Worm (Caenorhabditis elegans) whole organism, L4 larva: ENCODE results near the gene T22D1.1.

Experiments
- F10B5.3 ChIP-seq: sonication (generic microtip); optimal IDR thresholded peaks from 2 replicates; lab custom pipeline; 2016; ENCODE audit warnings: mild to moderate bottlenecking, missing genetic modification characterization, missing compliant biosample characterization
- F49E8.2 ChIP-seq: sonication (generic microtip); optimal IDR thresholded peaks from 2 replicates; lab custom pipeline; 2016; ENCODE audit warnings: missing compliant biosample characterization, mild to moderate bottlenecking, missing genetic modification characterization, borderline replicate concordance
- T20F7.1 ChIP-seq: fragments of 200-800 bp; sonication (Bioruptor generic); optimal IDR thresholded peaks from 2 replicates; lab custom pipeline; 2018; ENCODE audit warnings: mild to moderate bottlenecking, missing genetic modification characterization, missing compliant biosample characterization
- Y105C5A.15 ChIP-seq: fragments of 200-800 bp; sonication (Bioruptor generic); IDR thresholded peaks from 2 replicates; pipeline ENCODE4 v1.3.6; 2022; ENCODE audit warnings: missing genetic modification characterization, missing compliant biosample characterization
- ZK337.2 ChIP-seq: fragments of 200-800 bp; sonication (Bioruptor generic); IDR thresholded peaks from 2 replicates; pipeline ENCODE4 v1.3.6; 2022; ENCODE audit warnings: missing genetic modification reagents, missing genetic modification characterization, missing compliant biosample characterization
- aha-1 ChIP-seq: fragments of 150-350 bp; peaks from one replicate; lab custom pipeline; 2014; ENCODE audit warnings: missing biosample characterization, missing genetic modification characterization
- aly-2 ChIP-seq: sonication (generic microtip); optimal IDR thresholded peaks from 2 replicates; lab custom pipeline; 2018; ENCODE audit warnings: missing biosample characterization, missing genetic modification characterization
- ama-1 ChIP-seq: fragments of 150-350 bp; optimal IDR thresholded peaks from 2 replicates; lab custom pipeline; 2014; ENCODE audit warnings: inconsistent platforms, mixed read lengths
- arid-1 ChIP-seq: fragments of 200-800 bp; sonication (Bioruptor generic); conservative IDR thresholded peaks from 2 replicates; pipeline ENCODE4 v1.3.6; 2022; ENCODE audit warnings: missing genetic modification reagents, missing genetic modification characterization, missing compliant biosample characterization
- ceh-28 ChIP-seq: fragments of 150-350 bp; optimal IDR thresholded peaks from 2 replicates; lab custom pipeline; 2014; ENCODE audit warnings: missing biosample characterization, missing genetic modification reagents, missing genetic modification characterization
- ceh-32 ChIP-seq: sonication (generic microtip); optimal IDR thresholded peaks from 2 replicates; lab custom pipeline; 2016; ENCODE audit warnings: mild to moderate bottlenecking, missing genetic modification characterization, missing compliant biosample characterization; ENCODE audit not compliant: poor library complexity
- ceh-62 ChIP-seq: sonication (generic microtip); optimal IDR thresholded peaks from 2 replicates; lab custom pipeline; 2017; ENCODE audit warnings: missing biosample characterization, missing genetic modification characterization
- ceh-82 ChIP-seq: sonication (generic microtip); optimal IDR thresholded peaks from 2 replicates; lab custom pipeline; 2017; ENCODE audit warnings: missing biosample characterization, missing genetic modification characterization
- ctbp-1 ChIP-seq: fragments of 200-800 bp; sonication (Bioruptor generic); IDR thresholded peaks from 2 replicates; pipeline ENCODE4 v1.3.6; 2022; ENCODE audit warnings: missing genetic modification reagents, missing genetic modification characterization, missing compliant biosample characterization
- daf-16 ChIP-seq, 3 experiments: sonication (generic microtip); optimal IDR thresholded peaks; 2 replicates each; lab custom pipeline; 2016 to 2017; ENCODE audit warnings: missing genetic modification characterization in 3 of 3, missing genetic modification reagents in 3 of 3, mild to moderate bottlenecking in 2 of 3, missing compliant biosample characterization in 2 of 3, missing biosample characterization in 1 of 3, moderate library complexity in 1 of 3
- dmd-8 ChIP-seq: fragments of 200-800 bp; sonication (Bioruptor generic); IDR thresholded peaks from 2 replicates; pipeline ENCODE4 v1.3.6; 2022; ENCODE audit warnings: missing genetic modification characterization, missing compliant biosample characterization
- dpl-1 ChIP-seq: fragments of 150-350 bp; optimal IDR thresholded peaks from 2 replicates; lab custom pipeline; 2014; ENCODE audit warnings: missing biosample characterization, missing genetic modification reagents, missing genetic modification characterization
- dve-1 ChIP-seq: sonication (generic microtip); optimal IDR thresholded peaks from 2 replicates; lab custom pipeline; 2017; ENCODE audit warnings: antibody characterized with exemption, mild to moderate bottlenecking, missing genetic modification characterization, missing compliant biosample characterization; ENCODE audit not compliant: insufficient read depth
- fos-1 ChIP-seq: fragments of 150-350 bp; optimal IDR thresholded peaks from 2 replicates; lab custom pipeline; 2014; ENCODE audit warnings: missing biosample characterization, missing genetic modification characterization
- hmg-1.1 ChIP-seq: fragments of 200-800 bp; sonication (Bioruptor generic); IDR thresholded peaks from 2 replicates; pipeline ENCODE4 v1.3.6; 2022; ENCODE audit warnings: missing genetic modification reagents, missing genetic modification characterization, missing compliant biosample characterization
- jun-1 ChIP-seq: fragments of 150-350 bp; optimal IDR thresholded peaks from 2 replicates; lab custom pipeline; 2014; ENCODE audit warnings: missing biosample characterization, missing genetic modification reagents, missing genetic modification characterization
- lin-15B ChIP-seq: fragments of 150-350 bp; sonication (generic microtip); optimal IDR thresholded peaks from 3 replicates; lab custom pipeline; 2014; ENCODE audit warnings: missing biosample characterization, missing genetic modification characterization
- lin-38 ChIP-seq: fragments of 200-800 bp; sonication (Bioruptor generic); IDR thresholded peaks from 2 replicates; pipeline ENCODE4 v1.3.6; 2022; ENCODE audit warnings: missing genetic modification reagents, missing genetic modification characterization, missing compliant biosample characterization
- lin-39 ChIP-seq: fragments of 150-350 bp; optimal IDR thresholded peaks from 2 replicates; lab custom pipeline; 2014; ENCODE audit warnings: missing biosample characterization, missing genetic modification reagents, missing genetic modification characterization
- lsy-2 ChIP-seq, 2 experiments: fragments of 150-350 bp in 1 of 2; sonication (generic microtip) in 1 of 2; optimal IDR thresholded peaks; 2 replicates each; lab custom pipeline; 2014 to 2017; ENCODE audit warnings: missing biosample characterization in 2 of 2, missing genetic modification characterization in 2 of 2
- mdt-29 ChIP-seq: fragments of 200-800 bp; sonication (Bioruptor generic); IDR thresholded peaks from 2 replicates; pipeline ENCODE4 v1.3.6; 2022; ENCODE audit warnings: missing genetic modification reagents, missing genetic modification characterization, missing compliant biosample characterization
- mes-2 ChIP-seq: sonication (generic microtip); optimal IDR thresholded peaks from 2 replicates; lab custom pipeline; 2016; ENCODE audit warnings: missing genotype, mild to moderate bottlenecking, missing genetic modification characterization, missing compliant biosample characterization; ENCODE audit not compliant: poor library complexity, severe bottlenecking
- mxl-2 ChIP-seq: fragments of 200-800 bp; sonication (Bioruptor generic); conservative IDR thresholded peaks from 2 replicates; pipeline ENCODE4 v1.3.6; 2022; ENCODE audit warnings: missing genetic modification reagents, missing genetic modification characterization, missing compliant biosample characterization
- nhr-10 ChIP-seq: fragments of 150-350 bp; optimal IDR thresholded peaks from 2 replicates; lab custom pipeline; 2014; ENCODE audit warnings: missing biosample characterization, missing genetic modification characterization
- nhr-102 ChIP-seq: sonication (generic microtip); optimal IDR thresholded peaks from 2 replicates; lab custom pipeline; 2016; ENCODE audit warnings: mild to moderate bottlenecking, missing genetic modification characterization, moderate library complexity, missing compliant biosample characterization
- nhr-111 ChIP-seq: fragments of 200-800 bp; sonication (Bioruptor generic); optimal IDR thresholded peaks from 2 replicates; lab custom pipeline; 2018; ENCODE audit warnings: mild to moderate bottlenecking, missing genetic modification characterization, missing compliant biosample characterization
- nhr-41 ChIP-seq: fragments of 200-800 bp; sonication (Bioruptor generic); IDR thresholded peaks from 2 replicates; pipeline ENCODE4 v1.3.6; 2022; ENCODE audit warnings: missing genetic modification reagents, missing genetic modification characterization, missing compliant biosample characterization
- nhr-6 ChIP-seq: fragments of 150-350 bp; optimal IDR thresholded peaks from 2 replicates; lab custom pipeline; 2014; ENCODE audit warnings: missing biosample characterization, missing genetic modification characterization
- pha-4 ChIP-seq, 2 experiments: fragments of 150-350 bp in 1 of 2; fragments of 200-800 bp in 1 of 2; sonication (Bioruptor generic) in 1 of 2; IDR thresholded peaks in 1 of 2; optimal IDR thresholded peaks in 1 of 2; 2 replicates each; pipeline versions ENCODE4 v1.3.6 to Lab custom; 2014 to 2022; ENCODE audit warnings: missing genetic modification characterization in 2 of 2, missing genetic modification reagents in 2 of 2, missing biosample characterization in 1 of 2, missing compliant biosample characterization in 1 of 2
- set-16 ChIP-seq: fragments of 200-800 bp; sonication (Bioruptor generic); IDR thresholded peaks from 2 replicates; pipeline ENCODE4 v1.3.6; 2022; ENCODE audit warnings: missing genetic modification reagents, missing genetic modification characterization, missing compliant biosample characterization
- snpc-1.2 ChIP-seq: fragments of 200-800 bp; sonication (Bioruptor generic); IDR thresholded peaks from 2 replicates; pipeline ENCODE4 v1.3.6; 2022; ENCODE audit warnings: missing genetic modification reagents, missing genetic modification characterization, missing compliant biosample characterization
- unc-130 ChIP-seq: sonication (generic microtip); optimal IDR thresholded peaks from 2 replicates; lab custom pipeline; 2016; ENCODE audit warnings: missing genetic modification reagents, missing genetic modification characterization, missing compliant biosample characterization
- unc-62 ChIP-seq, 3 experiments: fragments of 150-350 bp in 1 of 3; sonication (generic microtip); optimal IDR thresholded peaks in 2 of 3; peaks in 1 of 3; 1 replicate in 1 of 3; 2 replicates in 2 of 3; lab custom pipeline; 2014 to 2017; ENCODE audit warnings: missing biosample characterization in 3 of 3, missing genetic modification characterization in 3 of 3, missing genetic modification reagents in 3 of 3, missing genotype in 1 of 3
- zfp-2 ChIP-seq: sonication (generic microtip); optimal IDR thresholded peaks from 2 replicates; lab custom pipeline; 2016; ENCODE audit warnings: mild to moderate bottlenecking, missing genetic modification characterization, missing compliant biosample characterization
- zfp-3 ChIP-seq: fragments of 200-800 bp; sonication (Bioruptor generic); conservative IDR thresholded peaks from 2 replicates; pipeline ENCODE4 v1.3.6; 2022; ENCODE audit warnings: missing genetic modification reagents, missing genetic modification characterization, missing compliant biosample characterization

The T22D1.1 gene

ce11 chrIV:6905947-6906489 is 17.2 kb upstream of the T22D1.1 start, which contains the start of the genes T22D1.17 and T22D1.8:
TSS of gene T22D1.17 (plus strand) at chrIV:6905997.
TSS of gene T22D1.8 (minus strand) at chrIV:6906348.
- TF ChIP-seq nhr-102 (tag; lab: Kevin White, UChicago) = peak; percentile 8
- no peak for TF ChIP-seq dmd-8 (GFP tag; lab: Robert Waterston, UW)
- TF ChIP-seq hmg-1.1 (GFP tag; lab: Robert Waterston, UW) = no peak
- peak; percentile 17 for TF ChIP-seq F10B5.3 (tag; lab: Kevin White, UChicago)
- peak; percentile 30 for TF ChIP-seq F49E8.2 (tag; lab: Kevin White, UChicago)
- no peak for TF ChIP-seq T20F7.1 (GFP tag; lab: Kevin White, UChicago)
- TF ChIP-seq ZK337.2 (GFP tag; lab: Robert Waterston, UW) = no peak
- no peak for TF ChIP-seq pha-4 (GFP tag; IDR thresholded peaks at IDR 0.05; lab: Robert Waterston, UW)
- TF ChIP-seq pha-4 (tag; optimal IDR thresholded peaks at IDR 0.05; lab: Kevin White, UChicago) = no peak
- TF ChIP-seq lin-39 = no peak
- TF ChIP-seq daf-16 (GFP tag; optimal IDR thresholded peaks at IDR 0.05; lab: Kevin White, UChicago) = no peak
- peak; percentile 24 for TF ChIP-seq daf-16 (tag; optimal IDR thresholded peaks at IDR 0.05; lab: Kevin White, UChicago)
- TF ChIP-seq aly-2 (tag; lab: Kevin White, UChicago) = peak; percentile 69
- peak; percentile 10 for TF ChIP-seq ama-1 (lab: Kevin White, UChicago)
- peak; percentile 48; the same call in 1 of the 2 replicates for TF ChIP-seq snpc-1.2
- peak; percentile 10 for TF ChIP-seq nhr-111 (GFP tag; lab: Kevin White, UChicago)
- no peak for TF ChIP-seq lin-15B (tag; lab: Kevin White, UChicago)
- TF ChIP-seq arid-1 (GFP tag; lab: Robert Waterston, UW) = peak; percentile 47; the same call in 1 of the 2 replicates
- peak; percentile 55 for TF ChIP-seq lin-38 (GFP tag; lab: Robert Waterston, UW)

ce11 chrIV:6907487-6907886 is 15.7 kb upstream of the T22D1.1 start:
- peak; percentile 97 for TF ChIP-seq set-16
- no peak for TF ChIP-seq ceh-32 (tag; lab: Kevin White, UChicago)
- TF ChIP-seq pha-4 (GFP tag; IDR thresholded peaks at IDR 0.05; lab: Robert Waterston, UW) = peak; percentile 17; the same call in 1 of the 2 replicates
- no peak for TF ChIP-seq pha-4 (tag; optimal IDR thresholded peaks at IDR 0.05; lab: Kevin White, UChicago)
- 0 out of 2 replicates have a peak, but pooled peaks have one; percentile 11 for TF ChIP-seq ctbp-1 (GFP tag; lab: Robert Waterston, UW)

- no peak for TF ChIP-seq nhr-41 (GFP tag; lab: Robert Waterston, UW)
- TF ChIP-seq unc-62 (GFP tag; optimal IDR thresholded peaks at IDR 0.05 in 1 of 2; lab: Kevin White, UChicago) = peak in 1 of 2 experiments; percentile 19
- no peak for TF ChIP-seq unc-62 (tag; optimal IDR thresholded peaks at IDR 0.05; lab: Kevin White, UChicago)
- peak; percentile 9 for TF ChIP-seq dve-1 (tag; lab: Kevin White, UChicago)
- TF ChIP-seq zfp-2 (tag; lab: Kevin White, UChicago) = no peak
- TF ChIP-seq mxl-2 (GFP tag; lab: Robert Waterston, UW) = no peak
- peak; percentile 53 for TF ChIP-seq unc-130 (GFP tag; lab: Kevin White, UChicago)
- TF ChIP-seq nhr-10 = no peak
- no peak for TF ChIP-seq mdt-29 (GFP tag; lab: Robert Waterston, UW)
- no peak for TF ChIP-seq Y105C5A.15 (GFP tag; lab: Robert Waterston, UW)
- TF ChIP-seq nhr-6 (tag; lab: Kevin White, UChicago) = peak; percentile 15
- TF ChIP-seq ceh-82 (tag; lab: Kevin White, UChicago) = no peak
- TF ChIP-seq daf-16 (GFP tag; optimal IDR thresholded peaks at IDR 0.05; lab: Kevin White, UChicago) = no peak
- TF ChIP-seq daf-16 (tag; optimal IDR thresholded peaks at IDR 0.05; lab: Kevin White, UChicago) = peak; percentile 25
- TF ChIP-seq jun-1 (tag; lab: Kevin White, UChicago) = no peak
- TF ChIP-seq zfp-3 (GFP tag; lab: Robert Waterston, UW) = no peak
- TF ChIP-seq dpl-1 (GFP tag; lab: Kevin White, UChicago) = peak; percentile 57
- no peak for TF ChIP-seq T20F7.1 (GFP tag; lab: Kevin White, UChicago)
- peak; percentile 39 for TF ChIP-seq mes-2
- no peak for TF ChIP-seq ceh-28 (tag; lab: Kevin White, UChicago)
- TF ChIP-seq lsy-2 (tag; optimal IDR thresholded peaks at IDR 0.05; lab: Kevin White, UChicago) = peak in 1 of 2 experiments; percentile 64
- TF ChIP-seq aha-1 (tag; lab: Kevin White, UChicago) = peak; percentile 88
- TF ChIP-seq fos-1 (tag; lab: Kevin White, UChicago) = no peak
- TF ChIP-seq ceh-62 (tag; lab: Kevin White, UChicago) = no peak
- TF ChIP-seq, all 104 proteins: peak for 9
Observed at ce11 chrIV:6909863-6910733, 13.1 kb upstream of the T22D1.1 start, which contains the start of the genes rpn-1 and ribo-1. TSS of gene rpn-1 (minus strand) at chrIV:6909913. TSS of gene ribo-1 (plus strand) at chrIV:6910683.
